Worm (Caenorhabditis elegans): Measurements from ENCODE around the gene K08C7.7.
"Not testable (repeated sequence)": the region's sequence is repeated elsewhere in the genome, so short reads cannot be mapped to it uniquely, and the experiment has no call there.

ce11 chrIV:10687307-10687706, 23.1 kb downstream of the K08C7.7 start, which contains the start of gene R102.2:
- not testable (repeated sequence) for TF ChIP-seq dao-5, W03F9.2 (tag; optimal IDR thresholded peaks at IDR 0.05)

All from whole organism, L4/young adult.